Fruit fly (Drosophila melanogaster): ENCODE measurements around the gene sowah.
A peak's percentile ranks its signal among the peaks of the same experiment; 100 is the strongest.

Gene sowah

DNA sequence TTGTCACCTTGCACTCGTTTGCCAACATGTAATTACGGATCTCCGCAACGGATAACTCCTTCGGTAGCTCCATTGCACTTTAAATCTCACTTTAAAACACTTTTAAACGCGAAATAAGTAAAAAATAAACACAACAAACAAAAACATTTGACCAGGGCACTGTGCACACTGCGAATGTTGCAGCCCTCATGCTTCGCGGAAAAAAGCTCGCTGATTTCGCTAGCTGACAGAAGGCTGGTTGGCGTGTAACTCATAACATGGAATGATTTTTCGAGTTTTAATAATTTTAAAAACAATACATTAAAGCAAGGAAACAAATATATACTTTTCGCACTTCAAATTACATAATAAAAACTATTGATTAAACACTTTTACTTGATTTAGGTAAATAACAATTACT is at the start of gene sowah (continued):
- TF ChIP-seq Ptx1 (GFP tag; IDR thresholded peaks at IDR 0.05) (peak; percentile 55; the same call in 1 of the 2 replicates), CG31441 (GFP tag; IDR thresholded peaks at IDR 0.05) (peak; percentile 50), CG2712 (tag; optimal IDR thresholded peaks at IDR 0.05) (peak; percentile 62), zfh1 (GFP tag; IDR thresholded peaks at IDR 0.05) (peak; percentile 62; the same call in 2 of the 3 replicates), sr (GFP tag; IDR thresholded peaks at IDR 0.05) (peak; percentile 42; the same call in 1 of the 3 replicates), CG30020 (tag; optimal IDR thresholded peaks at IDR 0.05) (peak; percentile 56), CG10959 (GFP tag; IDR thresholded peaks at IDR 0.05) (peak; percentile 7; the same call in 1 of the 2 replicates), lilli (GFP tag; optimal IDR thresholded peaks at IDR 0.05) (peak; percentile 39), ham (GFP tag; IDR thresholded peaks at IDR 0.05) (no peak), sima (GFP tag; optimal IDR thresholded peaks at IDR 0.05) (no peak), Fer1 (GFP tag; optimal IDR thresholded peaks at IDR 0.05) (no peak), nau (GFP tag; optimal IDR thresholded peaks at IDR 0.05) (no peak), ssp (GFP tag; IDR thresholded peaks at IDR 0.05) (0 out of 2 replicates have a peak, but pooled peaks have one; percentile 6), mam (GFP tag; optimal IDR thresholded peaks at IDR 0.05) (peak; percentile 58), nerfin-2 (GFP tag; IDR thresholded peaks at IDR 0.05; ENCODE audit: partially characterized antibody) (no peak), CG10267 (tag; optimal IDR thresholded peaks at IDR 0.05) (peak; percentile 58), phol (tag; optimal IDR thresholded peaks at IDR 0.05) (peak; percentile 70), Hr51 (GFP tag; optimal IDR thresholded peaks at IDR 0.05) (peak; percentile 7 to 51), CG4282 (GFP tag; optimal IDR thresholded peaks at IDR 0.05) (no peak), CG12391 (tag; optimal IDR thresholded peaks at IDR 0.05) (peak; percentile 39), CG7745 (tag; optimal IDR thresholded peaks at IDR 0.05) (no peak), CG8478 (optimal IDR thresholded peaks at IDR 0.05) (no peak), corto (GFP tag; optimal IDR thresholded peaks at IDR 0.05) (no peak), ash1 (GFP tag; optimal IDR thresholded peaks at IDR 0.05) (peak; percentile 43), Lhr (GFP tag; optimal IDR thresholded peaks at IDR 0.05) (peak; percentile 59), usp (GFP tag; optimal IDR thresholded peaks at IDR 0.05) (no peak), Med (GFP tag) (peak; percentile 85), CG17802 (tag; optimal IDR thresholded peaks at IDR 0.05) (peak; percentile 33), CG18764 (GFP tag; optimal IDR thresholded peaks at IDR 0.05) (peak; percentile 30), CG7963 (GFP tag; IDR thresholded peaks at IDR 0.05; ENCODE audit: partially characterized antibody) (no peak), CG15514 (GFP tag; optimal IDR thresholded peaks at IDR 0.05) (peak; percentile 70), Bteb2 (GFP tag; optimal IDR thresholded peaks at IDR 0.05) (peak; percentile 11), B-H2 (GFP tag; optimal IDR thresholded peaks at IDR 0.05) (peak; percentile 24), TFAM (GFP tag; optimal IDR thresholded peaks at IDR 0.05) (no peak), CG7271 (tag; optimal IDR thresholded peaks at IDR 0.05) (peak; percentile 42), chif (GFP tag; optimal IDR thresholded peaks at IDR 0.05) (peak; percentile 37 to 79), inv (GFP tag; IDR thresholded peaks at IDR 0.05; ENCODE audit: partially characterized antibody) (no peak), ap (GFP tag; IDR thresholded peaks at IDR 0.05) (no peak), vvl (GFP tag; IDR thresholded peaks at IDR 0.05) (peak; percentile 65; the same call in 1 of the 2 replicates), zf30C (GFP tag; optimal IDR thresholded peaks at IDR 0.05) (peak; percentile 35), CG2875 (GFP tag; optimal IDR thresholded peaks at IDR 0.05) (no peak), E2f1 (GFP tag; IDR thresholded peaks at IDR 0.05) (no peak), NK7.1 (GFP tag; optimal IDR thresholded peaks at IDR 0.05) (peak; percentile 19), kah (GFP tag; optimal IDR thresholded peaks at IDR 0.05) (peak; percentile 25), shn (GFP tag; optimal IDR thresholded peaks at IDR 0.05) (peak; percentile 62), Atf3 (GFP tag; optimal IDR thresholded peaks at IDR 0.05) (peak; percentile 55), exex (tag; optimal IDR thresholded peaks at IDR 0.05) (no peak), repo (GFP tag; optimal IDR thresholded peaks at IDR 0.05) (peak; percentile 8), CG12071 (GFP tag; optimal IDR thresholded peaks at IDR 0.05) (no peak), Spps (tag; optimal IDR thresholded peaks at IDR 0.05) (no peak), CG14860 (GFP tag; IDR thresholded peaks at IDR 0.05; ENCODE audit: partially characterized antibody) (no peak)
